Worm (Caenorhabditis elegans) whole organism, L3 larva: ENCODE measurements around the gene vha-8.

ENCODE experiments used
- R02D3.7 ChIP-seq: fragments of 150-350 bp; optimal IDR thresholded peaks from 2 replicates; lab custom pipeline; 2014; ENCODE audit warnings: missing biosample characterization, missing genetic modification characterization
- ceh-28 ChIP-seq: fragments of 150-350 bp; optimal IDR thresholded peaks from 2 replicates; lab custom pipeline; 2014; ENCODE audit warnings: missing biosample characterization, missing genetic modification reagents, missing genetic modification characterization
- lin-15B ChIP-seq: fragments of 150-350 bp; optimal IDR thresholded peaks from 2 replicates; lab custom pipeline; 2014; ENCODE audit warnings: missing biosample characterization, missing genetic modification characterization
- nfya-1 ChIP-seq: sonication (generic microtip); optimal IDR thresholded peaks from 2 replicates; lab custom pipeline; 2017; ENCODE audit warnings: missing genetic modification characterization, mild to moderate bottlenecking, missing compliant biosample characterization, antibody characterized with exemption, moderate library complexity; ENCODE audit not compliant: insufficient read depth
- nhr-23 ChIP-seq: fragments of 150-350 bp; optimal IDR thresholded peaks from 2 replicates; lab custom pipeline; 2014; ENCODE audit warnings: missing biosample characterization, missing genetic modification reagents, missing genetic modification characterization
- sea-2 ChIP-seq: fragments of 150-350 bp; sonication (generic microtip); optimal IDR thresholded peaks from 4 replicates; lab custom pipeline; 2014; ENCODE audit warnings: missing biosample characterization, missing genetic modification reagents, missing genetic modification characterization
- skn-1 ChIP-seq: fragments of 150-350 bp; optimal IDR thresholded peaks from 2 replicates; lab custom pipeline; 2014; ENCODE audit warnings: missing biosample characterization, missing genetic modification characterization
- snpc-4 ChIP-seq: fragments of 150-350 bp; optimal IDR thresholded peaks from 2 replicates; lab custom pipeline; 2014; ENCODE audit warnings: missing biosample characterization, missing genetic modification characterization
- unc-62 ChIP-seq: fragments of 150-350 bp; sonication (generic microtip); optimal IDR thresholded peaks from 4 replicates; lab custom pipeline; 2014; ENCODE audit warnings: missing biosample characterization, missing genetic modification reagents, missing genetic modification characterization

DNA sequence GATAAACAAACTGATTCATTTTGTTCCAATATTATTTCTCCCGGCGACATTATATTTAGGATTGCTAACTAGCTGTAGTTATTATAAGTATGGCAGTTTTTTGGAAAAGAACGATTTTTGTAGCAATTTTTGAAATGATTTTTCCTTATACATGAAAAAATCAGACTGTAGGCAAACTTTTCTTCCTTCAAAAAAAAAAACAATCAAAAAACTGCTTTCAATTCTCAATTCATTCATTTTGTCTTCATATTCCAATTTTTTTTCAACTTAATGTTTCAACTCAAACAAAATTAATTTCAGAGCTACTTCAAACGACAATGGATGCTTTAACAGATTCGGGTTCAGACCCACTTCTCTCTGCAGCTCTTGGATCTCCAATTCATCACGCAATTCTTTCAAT lies 20.9 kb downstream of the vha-8 start, which contains the start of gene ceh-48:
- TF ChIP-seq R02D3.7 (tag; lab: Kevin White, UChicago) (no peak), nhr-23 (tag; lab: Kevin White, UChicago) (no peak), ceh-28 (no peak), snpc-4 (tag; lab: Kevin White, UChicago) (no peak), skn-1 (tag; lab: Kevin White, UChicago) (no peak), sea-2 (GFP tag; lab: Kevin White, UChicago) (no peak), unc-62 (no peak), lin-15B (tag; lab: Kevin White, UChicago) (no peak), nfya-1 (tag; lab: Kevin White, UChicago) (no peak)
